Worm (Caenorhabditis elegans) whole organism, L4/young adult: ENCODE measurements around the gene C25F9.13.

Experiments
- W03F9.2 ChIP-seq: fragments of 150-350 bp; optimal IDR thresholded peaks from 2 replicates; lab custom pipeline; 2014; ENCODE audit warnings: missing biosample characterization, missing genetic modification characterization
- dao-5 ChIP-seq: sonication (generic microtip); optimal IDR thresholded peaks from 2 replicates; lab custom pipeline; 2016; ENCODE audit warnings: missing genotype, missing genetic modification characterization, moderate library complexity, missing compliant biosample characterization
- him-1 ChIP-seq: sonication (generic microtip); optimal IDR thresholded peaks from 2 replicates; lab custom pipeline; 2016; ENCODE audit warnings: missing genotype, missing genetic modification reagents, missing genetic modification characterization, missing compliant biosample characterization

DNA sequence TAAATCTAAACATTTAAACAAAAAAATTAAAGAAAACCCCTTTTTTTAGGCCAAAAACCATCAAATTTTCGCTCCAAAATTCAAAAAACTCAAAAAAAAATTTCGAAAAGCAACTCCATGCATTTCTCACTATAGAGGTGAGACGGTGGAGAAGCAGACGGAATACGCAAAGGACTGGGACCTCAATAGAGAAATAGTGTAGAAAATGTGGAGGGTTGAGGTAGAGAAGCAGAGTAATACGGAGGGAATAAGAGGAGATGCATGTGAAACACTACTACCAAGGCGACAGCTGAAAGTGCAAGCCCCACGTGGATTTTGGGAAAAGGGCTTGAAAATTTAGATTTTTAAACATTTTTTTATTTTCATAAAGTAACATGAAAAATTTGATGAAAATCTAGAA, 7.5 kb downstream of the C25F9.13 start:
- TF ChIP-seq him-1 (tag; lab: Kevin White, UChicago) (no peak), W03F9.2 (tag; lab: Kevin White, UChicago) (no peak), dao-5 (tag; lab: Kevin White, UChicago) (no peak)
